Fruit fly (Drosophila melanogaster) whole organism, embryonic: Measurements from ENCODE around the gene Sec20.

Experiments used
- Antp ChIP-seq: fragments of 200-800 bp; sonication (Bioruptor generic); optimal IDR thresholded peaks from 3 replicates; lab custom pipeline; 2016; ENCODE audit warnings: missing biosample characterization, missing genetic modification characterization
- Atf-2 ChIP-seq: fragments of 200-800 bp; sonication (Bioruptor generic); optimal IDR thresholded peaks from 2 replicates; lab custom pipeline; 2016; ENCODE audit warnings: missing biosample characterization, missing genetic modification characterization
- B-H1 ChIP-seq: fragments of 200-800 bp; sonication (Bioruptor generic); IDR thresholded peaks from 3 replicates; pipeline ENCODE4 v1.3.6; 2022; ENCODE audit warnings: missing biosample characterization, missing genetic modification characterization
- CG10321 ChIP-seq: fragments of 200-800 bp; sonication (Bioruptor generic); IDR thresholded peaks from 2 replicates; pipeline ENCODE4 v1.3.6; 2022; ENCODE audit warnings: missing biosample characterization, missing genetic modification characterization
- CG13123 ChIP-seq: fragments of 200-800 bp; sonication (Bioruptor generic); optimal IDR thresholded peaks from 2 replicates; lab custom pipeline; 2016; ENCODE audit warnings: missing biosample characterization, missing genetic modification characterization
- CG13287 ChIP-seq: fragments of 200-800 bp; sonication (Bioruptor generic); IDR thresholded peaks from 2 replicates; pipeline ENCODE4 v1.3.6; 2022; ENCODE audit warnings: missing biosample characterization, missing genetic modification characterization; ENCODE audit not compliant: partially characterized antibody
- CG14014 ChIP-seq: fragments of 200-800 bp; sonication (Bioruptor generic); IDR thresholded peaks from 2 replicates; pipeline ENCODE4 v1.3.6; 2022; ENCODE audit warnings: missing biosample characterization, missing genetic modification characterization
- CG15514 ChIP-seq: fragments of 200-800 bp; sonication (Bioruptor generic); optimal IDR thresholded peaks from 3 replicates; lab custom pipeline; 2017; ENCODE audit warnings: missing biosample characterization, missing genetic modification characterization, mild to moderate bottlenecking, moderate library complexity, missing genetic modification reagents
- CG2116 ChIP-seq: fragments of 200-800 bp; sonication (Bioruptor generic); optimal IDR thresholded peaks from 3 replicates; lab custom pipeline; 2018; ENCODE audit warnings: missing biosample characterization, mild to moderate bottlenecking, missing genetic modification characterization
- CG30020 ChIP-seq: fragments of 200-800 bp; optimal IDR thresholded peaks from 2 replicates; lab custom pipeline; 2019; ENCODE audit warnings: missing biosample characterization, mild to moderate bottlenecking, missing genetic modification characterization, moderate library complexity
- CG34422 ChIP-seq: fragments of 200-800 bp; sonication (Bioruptor generic); IDR thresholded peaks from 3 replicates; pipeline ENCODE4 v1.3.6; 2022; ENCODE audit warnings: missing biosample characterization, missing genetic modification characterization
- CG3847 ChIP-seq: fragments of 200-800 bp; sonication (Bioruptor generic); IDR thresholded peaks from 2 replicates; pipeline ENCODE4 v1.3.6; 2022; ENCODE audit warnings: missing biosample characterization, missing genetic modification characterization
- CG4360 ChIP-seq: fragments of 200-800 bp; sonication (Bioruptor generic); IDR thresholded peaks from 2 replicates; pipeline ENCODE4 v1.3.6; 2022; ENCODE audit warnings: missing biosample characterization, missing genetic modification characterization
- CG4707 ChIP-seq: fragments of 200-800 bp; sonication (Bioruptor generic); optimal IDR thresholded peaks from 2 replicates; lab custom pipeline; 2018; ENCODE audit warnings: missing biosample characterization, mild to moderate bottlenecking, missing genetic modification characterization, moderate library complexity
- CG6272 ChIP-seq: fragments of 200-800 bp; sonication (Bioruptor generic); IDR thresholded peaks from 2 replicates; pipeline ENCODE4 v1.3.6; 2022; ENCODE audit warnings: missing biosample characterization, missing genetic modification characterization
- CG7786 ChIP-seq: fragments of 200-800 bp; sonication (Bioruptor generic); optimal IDR thresholded peaks from 2 replicates; lab custom pipeline; 2016; ENCODE audit warnings: missing biosample characterization, missing genetic modification characterization
- CG9797 ChIP-seq: fragments of 200-800 bp; sonication (Bioruptor generic); optimal IDR thresholded peaks from 3 replicates; lab custom pipeline; 2018; ENCODE audit warnings: missing biosample characterization, mild to moderate bottlenecking, missing genetic modification characterization
- E2f1 ChIP-seq: fragments of 200-800 bp; sonication (Bioruptor generic); IDR thresholded peaks from 2 replicates; pipeline ENCODE4 v1.3.6; 2022; ENCODE audit warnings: missing biosample characterization, missing genetic modification characterization
- Eip74EF ChIP-seq, 2 experiments: fragments of 200-800 bp in 1 of 2; fragments of >200 bp in 1 of 2; sonication (Bioruptor generic) in 1 of 2; optimal IDR thresholded peaks; 2 replicates each; lab custom pipeline; 2017 to 2019; ENCODE audit warnings: missing biosample characterization in 2 of 2, missing genetic modification characterization in 2 of 2, mild to moderate bottlenecking in 1 of 2, moderate library complexity in 1 of 2
- Lhr ChIP-seq: fragments of 200-800 bp; sonication (Bioruptor generic); optimal IDR thresholded peaks from 3 replicates; lab custom pipeline; 2017; ENCODE audit warnings: mild to moderate bottlenecking, missing biosample characterization, missing genetic modification reagents, missing genetic modification characterization
- MBD-R2 ChIP-seq: fragments of 200-800 bp; sonication (Bioruptor generic); IDR thresholded peaks from 2 replicates; pipeline ENCODE4 v1.3.6; 2022; ENCODE audit warnings: missing biosample characterization, missing genetic modification characterization
- Mes4 ChIP-seq: fragments of 200-800 bp; sonication (Bioruptor generic); optimal IDR thresholded peaks from 2 replicates; lab custom pipeline; 2016; ENCODE audit warnings: missing biosample characterization, missing genetic modification characterization
- Myb ChIP-seq: fragments of 200-800 bp; sonication (Bioruptor generic); optimal IDR thresholded peaks from 2 replicates; lab custom pipeline; 2016; ENCODE audit warnings: missing biosample characterization, missing genetic modification characterization
- PHDP ChIP-seq: fragments of 200-800 bp; sonication (Bioruptor generic); optimal IDR thresholded peaks from 3 replicates; lab custom pipeline; 2018; ENCODE audit warnings: missing biosample characterization, mild to moderate bottlenecking, missing genetic modification characterization, moderate library complexity
- Ravus ChIP-seq: fragments of 200-800 bp; sonication (Bioruptor generic); IDR thresholded peaks from 2 replicates; pipeline ENCODE4 v1.3.6; 2022; ENCODE audit warnings: missing biosample characterization, missing genetic modification characterization
- Sin3A ChIP-seq: fragments of >200 bp; optimal IDR thresholded peaks from 2 replicates; lab custom pipeline; 2018
- Tbp ChIP-seq: fragments of >200 bp; optimal IDR thresholded peaks from 2 replicates; lab custom pipeline; 2018; ENCODE audit warnings: missing biosample characterization, missing genetic modification characterization
- Xrp1 ChIP-seq: fragments of 200-800 bp; sonication (Bioruptor generic); IDR thresholded peaks from 2 replicates; pipeline ENCODE4 v1.3.6; 2022; ENCODE audit warnings: missing biosample characterization, missing genetic modification characterization
- bigmax ChIP-seq: fragments of 200-800 bp; sonication (Bioruptor generic); optimal IDR thresholded peaks from 2 replicates; lab custom pipeline; 2018; ENCODE audit warnings: missing biosample characterization, mild to moderate bottlenecking, missing genetic modification characterization
- btn ChIP-seq: fragments of 200-800 bp; sonication (Bioruptor generic); optimal IDR thresholded peaks from 2 replicates; lab custom pipeline; 2016; ENCODE audit warnings: missing biosample characterization, missing genetic modification characterization
- crp ChIP-seq, 2 experiments: fragments of 200-800 bp; sonication (Bioruptor generic); optimal IDR thresholded peaks; 2 replicates in 1 of 2; 3 replicates in 1 of 2; lab custom pipeline; 2017; ENCODE audit warnings: missing biosample characterization in 2 of 2, missing genetic modification characterization in 2 of 2, mild to moderate bottlenecking in 1 of 2, moderate library complexity in 1 of 2
- dimm ChIP-seq: fragments of 200-800 bp; sonication (Bioruptor generic); IDR thresholded peaks from 2 replicates; pipeline ENCODE4 v1.3.6; 2022; ENCODE audit warnings: missing biosample characterization, missing genetic modification characterization
- fd64A ChIP-seq: fragments of 200-800 bp; sonication (Bioruptor generic); optimal IDR thresholded peaks from 3 replicates; lab custom pipeline; 2018; ENCODE audit warnings: missing biosample characterization, mild to moderate bottlenecking, missing genetic modification characterization
- gsb ChIP-seq: fragments of 200-800 bp; sonication (Bioruptor generic); IDR thresholded peaks from 2 replicates; pipeline ENCODE4 v1.3.6; 2022; ENCODE audit warnings: missing biosample characterization, missing genetic modification characterization
- ham ChIP-seq: fragments of 200-800 bp; sonication (Bioruptor generic); IDR thresholded peaks from 2 replicates; pipeline ENCODE4 v1.3.6; 2022; ENCODE audit warnings: missing biosample characterization, missing genetic modification characterization
- insv ChIP-seq, 2 experiments: fragments of 200-800 bp; sonication (Bioruptor generic); optimal IDR thresholded peaks; 3 replicates each; lab custom pipeline; 2016 to 2018; ENCODE audit warnings: missing biosample characterization in 2 of 2, missing genetic modification characterization in 2 of 2
- jing ChIP-seq: fragments of 200-800 bp; sonication (Bioruptor generic); optimal IDR thresholded peaks from 2 replicates; lab custom pipeline; 2018; ENCODE audit warnings: missing biosample characterization, mild to moderate bottlenecking, missing genetic modification characterization
- mam ChIP-seq: fragments of 200-800 bp; sonication (Bioruptor generic); optimal IDR thresholded peaks from 3 replicates; lab custom pipeline; 2016; ENCODE audit warnings: missing biosample characterization, missing genetic modification characterization
- mirr ChIP-seq: fragments of 200-800 bp; sonication (Bioruptor generic); optimal IDR thresholded peaks from 3 replicates; lab custom pipeline; 2018; ENCODE audit warnings: missing biosample characterization, mild to moderate bottlenecking, missing genetic modification characterization
- nau ChIP-seq: fragments of 200-800 bp; sonication (Bioruptor generic); optimal IDR thresholded peaks from 3 replicates; lab custom pipeline; 2017; ENCODE audit warnings: missing biosample characterization, mild to moderate bottlenecking, missing genetic modification characterization, missing genetic modification reagents
- nmo ChIP-seq: fragments of 200-800 bp; sonication (Bioruptor generic); optimal IDR thresholded peaks from 2 replicates; lab custom pipeline; 2018; ENCODE audit warnings: missing biosample characterization, mild to moderate bottlenecking, missing genetic modification characterization, moderate library complexity
- phol ChIP-seq: fragments of 200-800 bp; sonication (Bioruptor generic); optimal IDR thresholded peaks from 3 replicates; lab custom pipeline; 2018; ENCODE audit warnings: missing biosample characterization, mild to moderate bottlenecking, missing genetic modification characterization, moderate library complexity
- pros ChIP-seq: fragments of 200-800 bp; sonication (Bioruptor generic); optimal IDR thresholded peaks from 3 replicates; lab custom pipeline; 2019; ENCODE audit warnings: missing biosample characterization, mild to moderate bottlenecking, missing genetic modification characterization, moderate library complexity
- repo ChIP-seq: fragments of 200-800 bp; sonication (Bioruptor generic); optimal IDR thresholded peaks from 2 replicates; lab custom pipeline; 2016; ENCODE audit warnings: missing biosample characterization, missing genetic modification characterization
- run ChIP-seq: fragments of 200-800 bp; sonication (Bioruptor generic); optimal IDR thresholded peaks from 3 replicates; lab custom pipeline; 2018; ENCODE audit warnings: missing biosample characterization, mild to moderate bottlenecking, missing genetic modification characterization
- sim ChIP-seq: fragments of 200-800 bp; sonication (Bioruptor generic); IDR thresholded peaks from 2 replicates; pipeline ENCODE4 v1.3.6; 2022; ENCODE audit warnings: missing biosample characterization, missing genetic modification characterization
- tna ChIP-seq: fragments of 200-800 bp; sonication (Bioruptor generic); IDR thresholded peaks from 2 replicates; pipeline ENCODE4 v1.3.6; 2022; ENCODE audit warnings: missing biosample characterization, missing genetic modification characterization; ENCODE audit not compliant: partially characterized antibody
- ttk ChIP-seq: fragments of 200-800 bp; sonication (Bioruptor generic); IDR thresholded peaks from 2 replicates; pipeline ENCODE4 v2.1.2; 2022; ENCODE audit warnings: missing biosample characterization, missing genetic modification characterization
- twi ChIP-seq: fragments of 200-800 bp; optimal IDR thresholded peaks from 2 replicates; lab custom pipeline; 2019; ENCODE audit warnings: missing biosample characterization, mild to moderate bottlenecking, missing genetic modification characterization, moderate library complexity
- zen ChIP-seq: fragments of 200-800 bp; sonication (Bioruptor generic); optimal IDR thresholded peaks from 3 replicates; lab custom pipeline; 2018; ENCODE audit warnings: missing biosample characterization, mild to moderate bottlenecking, missing genetic modification characterization, moderate library complexity

Sec20 gene

dm6 chr3R:5794267-5795089, 29.9 kb downstream of the Sec20 start, which contains the start of the genes PSMG1 and CG10979 (continued):
- TF ChIP-seq ham (no peak), CG6272 (GFP tag; lab: Robert Waterston, UW) (no peak), bigmax (GFP tag; lab: Kevin White, UChicago) (no peak), CG34422 (no peak), Lhr (GFP tag; lab: Kevin White, UChicago) (peak; percentile 31), ttk (GFP tag; lab: Robert Waterston, UW) (no peak), Eip74EF (GFP tag; optimal IDR thresholded peaks at IDR 0.05; lab: Kevin White, UChicago) (no peak), Atf-2 (GFP tag; lab: Kevin White, UChicago) (no peak), Myb (peak; percentile 62), CG14014 (GFP tag; lab: Robert Waterston, UW) (no peak), CG7786 (no peak), CG15514 (GFP tag; lab: Kevin White, UChicago) (no peak), Xrp1 (GFP tag; lab: Robert Waterston, UW) (no peak), gsb (GFP tag; lab: Robert Waterston, UW) (no peak), CG4360 (no peak), tna (no peak), CG9797 (GFP tag; lab: Kevin White, UChicago) (peak; percentile 81), fd64A (GFP tag; lab: Kevin White, UChicago) (no peak), CG30020 (tag; lab: Kevin White, UChicago) (peak; percentile 10), CG4707 (GFP tag; lab: Kevin White, UChicago) (no peak), run (tag; lab: Kevin White, UChicago) (no peak), nau (GFP tag; lab: Kevin White, UChicago) (no peak), Mes4 (no peak), Sin3A (lab: Kevin White, UChicago) (peak; percentile 68), Ravus (GFP tag; lab: Robert Waterston, UW) (no peak), repo (GFP tag; lab: Kevin White, UChicago) (no peak), B-H1 (GFP tag; lab: Robert Waterston, UW) (no peak), twi (tag; lab: Kevin White, UChicago) (no peak), btn (GFP tag; lab: Kevin White, UChicago) (no peak), E2f1 (GFP tag; lab: Robert Waterston, UW) (no peak), PHDP (tag; lab: Kevin White, UChicago) (no peak), CG13123 (GFP tag; lab: Kevin White, UChicago) (no peak), zen (tag; lab: Kevin White, UChicago) (peak; percentile 65), sim (no peak), CG10321 (no peak), crp (GFP tag; optimal IDR thresholded peaks at IDR 0.05; lab: Kevin White, UChicago) (no peak), Tbp (GFP tag; lab: Kevin White, UChicago) (no peak), CG2116 (peak; percentile 37), phol (tag; lab: Kevin White, UChicago) (peak; percentile 42), pros (GFP tag; lab: Kevin White, UChicago) (no peak), MBD-R2 (no peak; the same call in 1 of the 2 replicates), mirr (GFP tag; lab: Kevin White, UChicago) (no peak), insv (GFP tag; optimal IDR thresholded peaks at IDR 0.05; lab: Kevin White, UChicago) (peak; percentile 70 to 96), jing (GFP tag; lab: Kevin White, UChicago) (no peak), Antp (GFP tag; lab: Kevin White, UChicago) (no peak), dimm (GFP tag; lab: Robert Waterston, UW) (no peak), mam (GFP tag; lab: Kevin White, UChicago) (no peak), CG3847 (GFP tag; lab: Robert Waterston, UW) (no peak), nmo (peak; percentile 49), CG13287 (GFP tag; lab: Robert Waterston, UW) (no peak)
